Fruit fly (Drosophila melanogaster) whole organism, pupa: ENCODE measurements around the gene CG46440.

Source experiments
- CG10348 ChIP-seq: fragments of 200-800 bp; sonication (Bioruptor generic); IDR thresholded peaks from 2 replicates; pipeline ENCODE4 v1.3.6; 2022; ENCODE audit warnings: missing biosample characterization, missing genetic modification characterization
- CG12605 ChIP-seq: fragments of 200-800 bp; sonication (Bioruptor generic); IDR thresholded peaks from 2 replicates; pipeline ENCODE4 v1.3.6; 2022; ENCODE audit warnings: missing biosample characterization, missing genetic modification characterization
- CG13204 ChIP-seq: fragments of 200-800 bp; sonication (Bioruptor generic); optimal IDR thresholded peaks from 2 replicates; lab custom pipeline; 2018; ENCODE audit warnings: missing biosample characterization, mild to moderate bottlenecking, missing genetic modification characterization, moderate library complexity
- CG14655 ChIP-seq: fragments of 200-800 bp; sonication (Bioruptor generic); optimal IDR thresholded peaks from 3 replicates; lab custom pipeline; 2017; ENCODE audit warnings: mild to moderate bottlenecking, missing biosample characterization, missing genetic modification reagents, missing genetic modification characterization
- CG15710 ChIP-seq: fragments of 200-800 bp; sonication (Bioruptor generic); optimal IDR thresholded peaks from 2 replicates; lab custom pipeline; 2018; ENCODE audit warnings: missing biosample characterization, mild to moderate bottlenecking, missing genetic modification characterization, moderate library complexity
- CG17806 ChIP-seq: fragments of 200-800 bp; sonication (Bioruptor generic); optimal IDR thresholded peaks from 2 replicates; lab custom pipeline; 2018; ENCODE audit warnings: missing biosample characterization, mild to moderate bottlenecking, missing genetic modification characterization, moderate library complexity
- CG32121 ChIP-seq: fragments of 200-800 bp; sonication (Bioruptor generic); IDR thresholded peaks from 2 replicates; pipeline ENCODE4 v1.3.6; 2022; ENCODE audit warnings: missing biosample characterization, missing genetic modification characterization
- CG34367 ChIP-seq: fragments of 200-800 bp; sonication (Bioruptor generic); optimal IDR thresholded peaks from 2 replicates; lab custom pipeline; 2018; ENCODE audit warnings: missing biosample characterization, mild to moderate bottlenecking, missing genetic modification characterization
- CG4496 ChIP-seq: fragments of 200-800 bp; sonication (Bioruptor generic); IDR thresholded peaks from 3 replicates; pipeline ENCODE4 v1.3.6; 2022; ENCODE audit warnings: missing biosample characterization, missing genetic modification characterization
- CG8159 ChIP-seq: fragments of 200-800 bp; sonication (Bioruptor generic); optimal IDR thresholded peaks from 3 replicates; lab custom pipeline; 2018; ENCODE audit warnings: missing biosample characterization, mild to moderate bottlenecking, missing genetic modification characterization, moderate library complexity
- CG8301 ChIP-seq: fragments of 200-800 bp; sonication (Bioruptor generic); optimal IDR thresholded peaks from 2 replicates; lab custom pipeline; 2018; ENCODE audit warnings: missing biosample characterization, mild to moderate bottlenecking, missing genetic modification characterization
- CG9948 ChIP-seq: fragments of 200-800 bp; sonication (Bioruptor generic); optimal IDR thresholded peaks from 2 replicates; lab custom pipeline; 2018; ENCODE audit warnings: missing biosample characterization, mild to moderate bottlenecking, missing genetic modification characterization, moderate library complexity
- D1 ChIP-seq: fragments of 200-800 bp; sonication (Bioruptor generic); optimal IDR thresholded peaks from 2 replicates; lab custom pipeline; 2018; ENCODE audit warnings: missing biosample characterization, mild to moderate bottlenecking, missing genetic modification characterization, moderate library complexity
- EcR ChIP-seq: fragments of 200-800 bp; sonication (Bioruptor generic); optimal IDR thresholded peaks from 3 replicates; lab custom pipeline; 2019; ENCODE audit warnings: missing biosample characterization, missing genetic modification characterization, mild to moderate bottlenecking, moderate library complexity, missing genetic modification reagents
- Ets98B ChIP-seq: fragments of 200-800 bp; sonication (Bioruptor generic); IDR thresholded peaks from 2 replicates; pipeline ENCODE4 v1.3.6; 2022; ENCODE audit warnings: missing biosample characterization, missing genetic modification characterization
- Pif1A ChIP-seq: fragments of 200-800 bp; sonication (Bioruptor generic); optimal IDR thresholded peaks from 3 replicates; lab custom pipeline; 2016; ENCODE audit warnings: missing biosample characterization, missing genetic modification characterization
- Pif1B ChIP-seq: fragments of 200-800 bp; sonication (Bioruptor generic); optimal IDR thresholded peaks from 3 replicates; lab custom pipeline; 2016; ENCODE audit warnings: missing biosample characterization, missing genetic modification characterization
- Snoo ChIP-seq: fragments of 200-800 bp; sonication (Bioruptor generic); optimal IDR thresholded peaks from 3 replicates; lab custom pipeline; 2017; ENCODE audit warnings: missing biosample characterization, mild to moderate bottlenecking, missing genetic modification characterization, inconsistent platforms
- fd96Ca ChIP-seq: fragments of 200-800 bp; sonication (Bioruptor generic); IDR thresholded peaks from 3 replicates; pipeline ENCODE4 v1.3.6; 2022; ENCODE audit warnings: missing biosample characterization, missing genetic modification characterization
- gl ChIP-seq: fragments of 200-800 bp; sonication (Bioruptor generic); optimal IDR thresholded peaks from 2 replicates; lab custom pipeline; 2018; ENCODE audit warnings: missing biosample characterization, mild to moderate bottlenecking, missing genetic modification characterization
- rn ChIP-seq: fragments of 200-800 bp; sonication (Bioruptor generic); IDR thresholded peaks from 2 replicates; pipeline ENCODE4 v1.3.6; 2022; ENCODE audit warnings: missing biosample characterization, missing genetic modification characterization

The CG46440 gene

dm6 chrX:15886411-15887246 is 29.0 kb upstream of the CG46440 start:
- TF ChIP-seq EcR (GFP tag; lab: Kevin White, UChicago): peak; percentile 65
- peak; percentile 94 for TF ChIP-seq Ets98B (GFP tag; lab: Robert Waterston, UW)
- TF ChIP-seq CG13204 (GFP tag; lab: Kevin White, UChicago): peak; percentile 91
- TF ChIP-seq gl (tag; lab: Kevin White, UChicago): peak; percentile 97
- TF ChIP-seq Pif1B: peak; percentile 91
- TF ChIP-seq rn: peak; percentile 57
- peak; percentile 84 for TF ChIP-seq CG17806 (tag; lab: Kevin White, UChicago)
- TF ChIP-seq Pif1A (GFP tag; lab: Kevin White, UChicago): peak; percentile 94
- peak; percentile 86 for TF ChIP-seq CG8159 (tag; lab: Kevin White, UChicago)
- no peak for TF ChIP-seq D1 (tag; lab: Kevin White, UChicago)
- peak; percentile 54 for TF ChIP-seq Snoo
- TF ChIP-seq CG9948: peak; percentile 79
- peak; percentile 91 for TF ChIP-seq fd96Ca (GFP tag; lab: Robert Waterston, UW)
- peak; percentile 34 for TF ChIP-seq CG14655 (GFP tag; lab: Kevin White, UChicago)
- TF ChIP-seq CG15710 (tag; lab: Kevin White, UChicago): peak; percentile 91
- no peak for TF ChIP-seq CG10348 (GFP tag; lab: Robert Waterston, UW)
- peak; percentile 94 for TF ChIP-seq CG4496 (GFP tag; lab: Robert Waterston, UW)
- peak; percentile 81 for TF ChIP-seq CG8301 (tag; lab: Kevin White, UChicago)
- peak; percentile 97 for TF ChIP-seq CG12605 (GFP tag; lab: Robert Waterston, UW)
- peak; percentile 94 for TF ChIP-seq CG34367 (tag; lab: Kevin White, UChicago)
- TF ChIP-seq CG32121 (GFP tag; lab: Robert Waterston, UW): peak; percentile 91
- TF ChIP-seq, all 21 proteins: peak for 19

dm6 chrX:15875569-15875968 is 17.9 kb upstream of the CG46440 start:
- TF ChIP-seq CG8159 (tag; lab: Kevin White, UChicago) (no peak), CG32121 (GFP tag; lab: Robert Waterston, UW) (no peak), D1 (tag; lab: Kevin White, UChicago) (no peak), CG13204 (GFP tag; lab: Kevin White, UChicago) (no peak), Pif1B (no peak), EcR (GFP tag; lab: Kevin White, UChicago) (no peak), CG9948 (no peak), Ets98B (GFP tag; lab: Robert Waterston, UW) (no peak), CG10348 (GFP tag; lab: Robert Waterston, UW) (no peak), CG12605 (GFP tag; lab: Robert Waterston, UW) (no peak), CG14655 (GFP tag; lab: Kevin White, UChicago) (no peak), Pif1A (GFP tag; lab: Kevin White, UChicago) (no peak)

- TF ChIP-seq CG8301 (tag; lab: Kevin White, UChicago) (no peak), EcR (GFP tag; lab: Kevin White, UChicago) (peak; percentile 50)
- TF ChIP-seq, all 21 proteins: peak for 1
Observed at dm6 chrX:15874437-15874836, 16.8 kb upstream of the CG46440 start.

dm6 chrX:15870777-15871757 is 13.4 kb upstream of the CG46440 start:
- no peak for TF ChIP-seq Pif1B
- no peak; the same call in 1 of the 2 replicates for TF ChIP-seq Ets98B (GFP tag; lab: Robert Waterston, UW)
- TF ChIP-seq EcR (GFP tag; lab: Kevin White, UChicago): no peak
- TF ChIP-seq fd96Ca (GFP tag; lab: Robert Waterston, UW): no peak
- no peak for TF ChIP-seq CG13204 (GFP tag; lab: Kevin White, UChicago)
- no peak for TF ChIP-seq CG8159 (tag; lab: Kevin White, UChicago)
- TF ChIP-seq CG9948: no peak
- no peak for TF ChIP-seq CG12605 (GFP tag; lab: Robert Waterston, UW)
- TF ChIP-seq Snoo: no peak
- TF ChIP-seq Pif1A (GFP tag; lab: Kevin White, UChicago): no peak
- no peak for TF ChIP-seq rn

dm6 chrX:15869843-15870242 is 12.2 kb upstream of the CG46440 start, which contains the start of gene CG16952:
Gene CG16952, plus strand, starts transcription at chrX:15870183.
- TF ChIP-seq CG10348 (GFP tag; lab: Robert Waterston, UW): no peak
- no peak for TF ChIP-seq CG9948
- TF ChIP-seq CG13204 (GFP tag; lab: Kevin White, UChicago): no peak
- no peak for TF ChIP-seq rn
- TF ChIP-seq CG4496 (GFP tag; lab: Robert Waterston, UW): no peak
- TF ChIP-seq CG34367 (tag; lab: Kevin White, UChicago): no peak
- TF ChIP-seq gl (tag; lab: Kevin White, UChicago): no peak
- TF ChIP-seq CG12605 (GFP tag; lab: Robert Waterston, UW): no peak
- no peak for TF ChIP-seq CG14655 (GFP tag; lab: Kevin White, UChicago)
